Worm (Caenorhabditis elegans) whole organism, L4 larva: ENCODE data around the gene F11C7.6.

Source experiments
- Y5F2A.4 ChIP-seq: fragments of 200-800 bp; sonication (Bioruptor generic); optimal IDR thresholded peaks from 2 replicates; lab custom pipeline; 2018; ENCODE audit warnings: mild to moderate bottlenecking, missing genetic modification characterization, missing compliant biosample characterization
- ZK546.5 ChIP-seq, 2 experiments: sonication (generic microtip); optimal IDR thresholded peaks; 2 replicates each; lab custom pipeline; 2017; ENCODE audit warnings: missing biosample characterization in 2 of 2, missing genetic modification characterization in 2 of 2
- dpl-1 ChIP-seq: fragments of 150-350 bp; optimal IDR thresholded peaks from 2 replicates; lab custom pipeline; 2014; ENCODE audit warnings: missing biosample characterization, missing genetic modification reagents, missing genetic modification characterization
- hif-1 ChIP-seq, 2 experiments: sonication (generic microtip); optimal IDR thresholded peaks; 2 replicates each; lab custom pipeline; 2016 to 2017; ENCODE audit warnings: missing compliant biosample characterization in 2 of 2, missing genetic modification characterization in 2 of 2, missing genetic modification reagents in 2 of 2, missing genotype in 2 of 2, mild to moderate bottlenecking in 1 of 2
- lim-7 ChIP-seq: fragments of 200-800 bp; sonication (Bioruptor generic); IDR thresholded peaks from 2 replicates; pipeline ENCODE4 v1.3.6; 2022; ENCODE audit warnings: missing genetic modification characterization, missing compliant biosample characterization
- lin-13 ChIP-seq: fragments of 150-350 bp; optimal IDR thresholded peaks from 2 replicates; lab custom pipeline; 2014; ENCODE audit warnings: missing biosample characterization, missing genetic modification reagents, missing genetic modification characterization
- nhr-11 ChIP-seq: fragments of 150-350 bp; optimal IDR thresholded peaks from 2 replicates; lab custom pipeline; 2014; ENCODE audit warnings: missing biosample characterization, missing genetic modification characterization
- nhr-25 ChIP-seq: sonication (generic microtip); optimal IDR thresholded peaks from 2 replicates; lab custom pipeline; 2017; ENCODE audit warnings: missing genetic modification characterization, mild to moderate bottlenecking, missing compliant biosample characterization, antibody characterized with exemption, moderate library complexity, borderline replicate concordance; ENCODE audit not compliant: insufficient read depth
- nhr-28 ChIP-seq: fragments of 150-350 bp; optimal IDR thresholded peaks from 2 replicates; lab custom pipeline; 2014; ENCODE audit warnings: missing biosample characterization, missing genetic modification characterization
- nhr-76 ChIP-seq: fragments of 150-350 bp; optimal IDR thresholded peaks from 2 replicates; lab custom pipeline; 2014; ENCODE audit warnings: missing biosample characterization, missing genetic modification characterization
- nhr-77 ChIP-seq: fragments of 150-350 bp; optimal IDR thresholded peaks from 2 replicates; lab custom pipeline; 2014; ENCODE audit warnings: missing biosample characterization, missing genetic modification characterization
- skn-1 ChIP-seq: fragments of 150-350 bp; optimal IDR thresholded peaks from 2 replicates; lab custom pipeline; 2014; ENCODE audit warnings: missing biosample characterization, missing genetic modification characterization
- zag-1 ChIP-seq: fragments of 150-350 bp; optimal IDR thresholded peaks from 2 replicates; lab custom pipeline; 2014; ENCODE audit warnings: missing biosample characterization, missing genetic modification characterization

ce11 chrX:17408855-17409254 is 7.5 kb downstream of the F11C7.6 start:
- TF ChIP-seq nhr-77 (tag; lab: Kevin White, UChicago) (no peak), nhr-76 (tag; lab: Kevin White, UChicago) (no peak), zag-1 (tag; lab: Kevin White, UChicago) (no peak), dpl-1 (GFP tag; lab: Kevin White, UChicago) (no peak), lin-13 (no peak), ZK546.5 (tag; optimal IDR thresholded peaks at IDR 0.05; lab: Kevin White, UChicago) (no peak), nhr-11 (tag; lab: Kevin White, UChicago) (no peak), nhr-25 (no peak), Y5F2A.4 (no peak), skn-1 (tag; lab: Kevin White, UChicago) (no peak), lim-7 (GFP tag; lab: Robert Waterston, UW) (no peak), hif-1 (tag; optimal IDR thresholded peaks at IDR 0.05; lab: Kevin White, UChicago) (no peak), nhr-28 (tag; lab: Kevin White, UChicago) (no peak)
